Worm (Caenorhabditis elegans) whole organism, L3 larva: Measurements from ENCODE around the gene dhs-28.

Experiments used
- ama-1 ChIP-seq: fragments of 150-350 bp; optimal IDR thresholded peaks from 2 replicates; lab custom pipeline; 2018
- ceh-82 ChIP-seq: fragments of 150-350 bp; optimal IDR thresholded peaks from 2 replicates; lab custom pipeline; 2014; ENCODE audit warnings: missing biosample characterization, missing genetic modification characterization
- fos-1 ChIP-seq: fragments of 150-350 bp; optimal IDR thresholded peaks from 2 replicates; lab custom pipeline; 2014; ENCODE audit warnings: missing biosample characterization, missing genetic modification characterization
- lin-15B ChIP-seq: fragments of 150-350 bp; optimal IDR thresholded peaks from 2 replicates; lab custom pipeline; 2014; ENCODE audit warnings: missing biosample characterization, missing genetic modification characterization
- lin-39 ChIP-seq: fragments of 150-350 bp; optimal IDR thresholded peaks from 2 replicates; lab custom pipeline; 2018; ENCODE audit warnings: missing biosample characterization, missing genetic modification reagents, missing genetic modification characterization
- nhr-12 ChIP-seq: fragments of 150-350 bp; optimal IDR thresholded peaks from 2 replicates; lab custom pipeline; 2014; ENCODE audit warnings: missing biosample characterization, missing genetic modification characterization
- nhr-76 ChIP-seq: fragments of 150-350 bp; sonication (generic microtip); optimal IDR thresholded peaks from 5 replicates; lab custom pipeline; 2014; ENCODE audit warnings: missing biosample characterization, missing genetic modification characterization
- pqm-1 ChIP-seq: fragments of 150-350 bp; optimal IDR thresholded peaks from 2 replicates; lab custom pipeline; 2017; ENCODE audit warnings: missing biosample characterization, missing genetic modification characterization, inconsistent platforms
- unc-62 ChIP-seq: fragments of 150-350 bp; sonication (generic microtip); optimal IDR thresholded peaks from 4 replicates; lab custom pipeline; 2014; ENCODE audit warnings: missing biosample characterization, missing genetic modification reagents, missing genetic modification characterization

- TF ChIP-seq lin-15B (no peak), nhr-76 (no peak), unc-62 (GFP tag; lab: Kevin White, UChicago) (no peak), ceh-82 (no peak), lin-39 (no peak), ama-1 (no peak), fos-1 (no peak), nhr-12 (tag; lab: Kevin White, UChicago) (no peak), pqm-1 (no peak)
These were observed 38.6 kb downstream of the dhs-28 start for ce11 chrX:6856793-6857192.
